Worm (Caenorhabditis elegans) whole organism, L1 larva: Measurements from ENCODE around the gene F41C6.6.

Experiments used
- Y116A8C.19 ChIP-seq: sonication (generic microtip); optimal IDR thresholded peaks from 2 replicates; lab custom pipeline; 2016; ENCODE audit warnings: missing compliant biosample characterization, missing genetic modification characterization, borderline replicate concordance
- irx-1 ChIP-seq: sonication (generic microtip); optimal IDR thresholded peaks from 2 replicates; lab custom pipeline; 2016; ENCODE audit warnings: missing genetic modification characterization, missing compliant biosample characterization
- nhr-90 ChIP-seq: sonication (generic microtip); optimal IDR thresholded peaks from 2 replicates; lab custom pipeline; 2016; ENCODE audit warnings: mild to moderate bottlenecking, missing genetic modification characterization, missing compliant biosample characterization; ENCODE audit not compliant: poor library complexity
- pqm-1 ChIP-seq: sonication (generic microtip); optimal IDR thresholded peaks from 3 replicates; lab custom pipeline; 2017; ENCODE audit warnings: missing biosample characterization, missing genetic modification characterization
- sox-4 ChIP-seq: sonication (generic microtip); optimal IDR thresholded peaks from 2 replicates; lab custom pipeline; 2016; ENCODE audit warnings: missing genetic modification characterization, missing compliant biosample characterization

F41C6.6 gene

ce11 chrX:6835166-6835565 lies 46.5 kb downstream of the F41C6.6 start, which contains the start of gene F41B4.2:
TSS of gene F41B4.2 (minus strand) at chrX:6835266.
- TF ChIP-seq pqm-1: no peak
- no peak for TF ChIP-seq nhr-90 (tag; lab: Kevin White, UChicago)
- no peak for TF ChIP-seq irx-1 (tag; lab: Kevin White, UChicago)
- TF ChIP-seq sox-4 (tag; lab: Kevin White, UChicago): no peak
- no peak for TF ChIP-seq Y116A8C.19 (tag; lab: Kevin White, UChicago)
